Fruit fly (Drosophila melanogaster) whole organism, prepupa: ENCODE results near the gene Gr64f.

Experiments
- Blimp-1 ChIP-seq: fragments of 200-800 bp; sonication (Bioruptor generic); optimal IDR thresholded peaks from 3 replicates; lab custom pipeline; 2017; ENCODE audit warnings: missing biosample characterization, missing genetic modification characterization, mild to moderate bottlenecking, moderate library complexity, missing genetic modification reagents
- CG10631 ChIP-seq: fragments of 200-800 bp; sonication (Bioruptor generic); optimal IDR thresholded peaks from 2 replicates; lab custom pipeline; 2016; ENCODE audit warnings: missing biosample characterization, missing genetic modification characterization
- CG10669 ChIP-seq: fragments of 200-800 bp; sonication (Bioruptor generic); optimal IDR thresholded peaks from 3 replicates; lab custom pipeline; 2018; ENCODE audit warnings: missing biosample characterization, mild to moderate bottlenecking, missing genetic modification characterization, moderate library complexity
- CG11294 ChIP-seq: fragments of 200-800 bp; sonication (Bioruptor generic); IDR thresholded peaks from 2 replicates; pipeline ENCODE4 v1.3.6; 2022; ENCODE audit warnings: missing biosample characterization, missing genetic modification characterization
- CG11762 ChIP-seq: fragments of 200-800 bp; sonication (Bioruptor generic); optimal IDR thresholded peaks from 3 replicates; lab custom pipeline; 2016; ENCODE audit warnings: missing biosample characterization, missing genetic modification characterization; ENCODE audit not compliant: insufficient read depth
- CG11902 ChIP-seq: fragments of 200-800 bp; sonication (Bioruptor generic); optimal IDR thresholded peaks from 3 replicates; lab custom pipeline; 2016; ENCODE audit warnings: missing biosample characterization, missing genetic modification characterization
- CG15336 ChIP-seq: fragments of 200-800 bp; sonication (Bioruptor generic); IDR thresholded peaks from 2 replicates; pipeline ENCODE4 v1.3.6; 2022; ENCODE audit warnings: missing biosample characterization, missing genetic modification characterization
- CG16779 ChIP-seq: fragments of 200-800 bp; sonication (Bioruptor generic); optimal IDR thresholded peaks from 3 replicates; lab custom pipeline; 2017; ENCODE audit warnings: missing biosample characterization, mild to moderate bottlenecking, missing genetic modification characterization
- CG3032 ChIP-seq: fragments of 200-800 bp; optimal IDR thresholded peaks from 2 replicates; lab custom pipeline; 2019; ENCODE audit warnings: missing biosample characterization, mild to moderate bottlenecking, missing genetic modification characterization, moderate library complexity
- CG34406 ChIP-seq: fragments of 200-800 bp; sonication (Bioruptor generic); optimal IDR thresholded peaks from 3 replicates; lab custom pipeline; 2016; ENCODE audit warnings: missing biosample characterization, missing genetic modification characterization
- CG3919 ChIP-seq: fragments of 200-800 bp; sonication (Bioruptor generic); optimal IDR thresholded peaks from 3 replicates; lab custom pipeline; 2016; ENCODE audit warnings: missing biosample characterization, missing genetic modification characterization
- CG4318 ChIP-seq: fragments of 200-800 bp; sonication (Bioruptor generic); optimal IDR thresholded peaks from 3 replicates; lab custom pipeline; 2017; ENCODE audit warnings: missing biosample characterization, mild to moderate bottlenecking, missing genetic modification characterization
- CG6163 ChIP-seq: fragments of 200-800 bp; sonication (Bioruptor generic); IDR thresholded peaks from 3 replicates; pipeline ENCODE4 v1.3.6; 2022; ENCODE audit warnings: missing biosample characterization, missing genetic modification characterization
- CG6276 ChIP-seq: fragments of 200-800 bp; sonication (Bioruptor generic); optimal IDR thresholded peaks from 2 replicates; lab custom pipeline; 2017; ENCODE audit warnings: missing biosample characterization, mild to moderate bottlenecking, missing genetic modification characterization
- CG6808 ChIP-seq: fragments of 200-800 bp; sonication (Bioruptor generic); optimal IDR thresholded peaks from 3 replicates; lab custom pipeline; 2017; ENCODE audit warnings: missing biosample characterization, missing genetic modification characterization, mild to moderate bottlenecking, moderate library complexity, missing genetic modification reagents
- CG7368 ChIP-seq: fragments of 200-800 bp; sonication (Bioruptor generic); optimal IDR thresholded peaks from 3 replicates; lab custom pipeline; 2016; ENCODE audit warnings: missing biosample characterization, missing genetic modification characterization
- CG8119 ChIP-seq: fragments of 200-800 bp; sonication (Bioruptor generic); IDR thresholded peaks from 3 replicates; pipeline ENCODE4 v1.3.6; 2022; ENCODE audit warnings: missing biosample characterization, missing genetic modification characterization
- CG8319 ChIP-seq: fragments of 200-800 bp; sonication (Bioruptor generic); optimal IDR thresholded peaks from 3 replicates; lab custom pipeline; 2016; ENCODE audit warnings: missing biosample characterization, missing genetic modification characterization
- CG9139 ChIP-seq: fragments of 200-800 bp; sonication (Bioruptor generic); optimal IDR thresholded peaks from 3 replicates; lab custom pipeline; 2017; ENCODE audit warnings: missing biosample characterization, mild to moderate bottlenecking, missing genetic modification characterization
- Eip75B ChIP-seq: fragments of 200-800 bp; sonication (Bioruptor generic); optimal IDR thresholded peaks from 3 replicates; lab custom pipeline; 2016; ENCODE audit warnings: missing biosample characterization, missing genetic modification characterization
- Eip93F ChIP-seq: fragments of 200-800 bp; sonication (Bioruptor generic); optimal IDR thresholded peaks from 2 replicates; lab custom pipeline; 2016; ENCODE audit warnings: missing biosample characterization, mild to moderate bottlenecking, missing genetic modification characterization
- Ets21C ChIP-seq: fragments of 200-800 bp; sonication (Bioruptor generic); optimal IDR thresholded peaks from 3 replicates; lab custom pipeline; 2016; ENCODE audit warnings: missing biosample characterization, missing genetic modification characterization
- Ets96B ChIP-seq: fragments of 200-800 bp; optimal IDR thresholded peaks from 2 replicates; lab custom pipeline; 2019; ENCODE audit warnings: missing biosample characterization, mild to moderate bottlenecking, missing genetic modification characterization, moderate library complexity
- Gug ChIP-seq: fragments of 200-800 bp; sonication (Bioruptor generic); IDR thresholded peaks from 2 replicates; pipeline ENCODE4 v1.3.6; 2022; ENCODE audit warnings: missing biosample characterization, missing genetic modification characterization
- Hr38 ChIP-seq: sonication (Bioruptor generic); optimal IDR thresholded peaks from 2 replicates; lab custom pipeline; 2016; ENCODE audit warnings: missing biosample characterization, missing genetic modification characterization
- Hr39 ChIP-seq: fragments of 200-800 bp; sonication (Bioruptor generic); optimal IDR thresholded peaks from 2 replicates; lab custom pipeline; 2016; ENCODE audit warnings: missing biosample characterization, missing genetic modification characterization
- Hr4 ChIP-seq: fragments of 200-800 bp; sonication (Bioruptor generic); optimal IDR thresholded peaks from 3 replicates; lab custom pipeline; 2016; ENCODE audit warnings: missing biosample characterization, missing genetic modification characterization
- Lpt ChIP-seq: fragments of 200-800 bp; sonication (Bioruptor generic); optimal IDR thresholded peaks from 3 replicates; lab custom pipeline; 2016; ENCODE audit warnings: missing biosample characterization, missing genetic modification characterization
- Met ChIP-seq: fragments of 200-800 bp; sonication (Bioruptor generic); optimal IDR thresholded peaks from 3 replicates; lab custom pipeline; 2016; ENCODE audit warnings: missing biosample characterization, missing genetic modification characterization
- Smox ChIP-seq: fragments of 200-800 bp; sonication (Bioruptor generic); optimal IDR thresholded peaks from 3 replicates; lab custom pipeline; 2016; ENCODE audit warnings: missing biosample characterization, missing genetic modification characterization
- Sox102F ChIP-seq: fragments of 200-800 bp; sonication (Bioruptor generic); optimal IDR thresholded peaks from 2 replicates; lab custom pipeline; 2016; ENCODE audit warnings: missing biosample characterization, mild to moderate bottlenecking, missing genetic modification characterization
- achi ChIP-seq: fragments of 200-800 bp; sonication (Bioruptor generic); optimal IDR thresholded peaks from 3 replicates; lab custom pipeline; 2016; ENCODE audit warnings: missing biosample characterization, missing genetic modification characterization
- cyc ChIP-seq: fragments of 200-800 bp; sonication (Bioruptor generic); optimal IDR thresholded peaks from 3 replicates; lab custom pipeline; 2016; ENCODE audit warnings: missing biosample characterization, missing genetic modification characterization
- dac ChIP-seq: fragments of 200-800 bp; sonication (Bioruptor generic); optimal IDR thresholded peaks from 2 replicates; lab custom pipeline; 2017; ENCODE audit warnings: missing biosample characterization, mild to moderate bottlenecking, missing genetic modification characterization
- dsx ChIP-seq: fragments of 200-800 bp; optimal IDR thresholded peaks from 3 replicates; lab custom pipeline; 2019; ENCODE audit warnings: missing biosample characterization, mild to moderate bottlenecking, missing genetic modification characterization, moderate library complexity; ENCODE audit not compliant: poor library complexity, severe bottlenecking
- eg ChIP-seq: fragments of 200-800 bp; sonication (Bioruptor generic); IDR thresholded peaks from 3 replicates; pipeline ENCODE4 v1.3.6; 2022; ENCODE audit warnings: missing biosample characterization, missing genetic modification characterization
- esn ChIP-seq: fragments of 200-800 bp; sonication (Bioruptor generic); optimal IDR thresholded peaks from 2 replicates; lab custom pipeline; 2016; ENCODE audit warnings: missing biosample characterization, mild to moderate bottlenecking, missing genetic modification characterization, moderate library complexity
- fd59A ChIP-seq: fragments of 200-800 bp; sonication (Bioruptor generic); optimal IDR thresholded peaks from 2 replicates; lab custom pipeline; 2017; ENCODE audit warnings: missing biosample characterization, mild to moderate bottlenecking, missing genetic modification characterization, missing genetic modification reagents
- fkh ChIP-seq: fragments of 200-800 bp; sonication (Bioruptor generic); optimal IDR thresholded peaks from 3 replicates; lab custom pipeline; 2017; ENCODE audit warnings: missing biosample characterization, mild to moderate bottlenecking, missing genetic modification characterization, moderate library complexity
- lz ChIP-seq: fragments of 200-800 bp; sonication (Bioruptor generic); optimal IDR thresholded peaks from 3 replicates; lab custom pipeline; 2016; ENCODE audit warnings: missing biosample characterization, missing genetic modification characterization
- net ChIP-seq: fragments of 200-800 bp; sonication (Bioruptor generic); optimal IDR thresholded peaks from 3 replicates; lab custom pipeline; 2016; ENCODE audit warnings: missing biosample characterization, missing genetic modification characterization
- pdm3 ChIP-seq: fragments of 200-800 bp; sonication (Bioruptor generic); optimal IDR thresholded peaks from 3 replicates; lab custom pipeline; 2016; ENCODE audit warnings: missing biosample characterization, missing genetic modification characterization
- salr ChIP-seq, 2 experiments: fragments of 200-800 bp; sonication (Bioruptor generic); optimal IDR thresholded peaks; 3 replicates each; lab custom pipeline; 2016 to 2018; ENCODE audit warnings: missing biosample characterization in 2 of 2, missing genetic modification characterization in 2 of 2, mild to moderate bottlenecking in 1 of 2
- spab ChIP-seq: fragments of 200-800 bp; sonication (Bioruptor generic); optimal IDR thresholded peaks from 2 replicates; lab custom pipeline; 2017; ENCODE audit warnings: missing biosample characterization, mild to moderate bottlenecking, missing genetic modification characterization, missing genetic modification reagents
- ss ChIP-seq, 2 experiments: fragments of 200-800 bp; sonication (Bioruptor generic); optimal IDR thresholded peaks; 2 replicates in 1 of 2; 3 replicates in 1 of 2; lab custom pipeline; 2017 to 2018; ENCODE audit warnings: mild to moderate bottlenecking in 2 of 2, missing biosample characterization in 2 of 2, missing genetic modification characterization in 2 of 2, moderate library complexity in 1 of 2
- svp ChIP-seq: fragments of 200-800 bp; sonication (Bioruptor generic); peaks from one replicate; lab custom pipeline; 2016; ENCODE audit warnings: missing biosample characterization, missing genetic modification characterization
- vri ChIP-seq: fragments of 200-800 bp; sonication (Bioruptor generic); optimal IDR thresholded peaks from 3 replicates; lab custom pipeline; 2016; ENCODE audit warnings: missing biosample characterization, mild to moderate bottlenecking, missing genetic modification characterization

Gr64f gene

DNA sequence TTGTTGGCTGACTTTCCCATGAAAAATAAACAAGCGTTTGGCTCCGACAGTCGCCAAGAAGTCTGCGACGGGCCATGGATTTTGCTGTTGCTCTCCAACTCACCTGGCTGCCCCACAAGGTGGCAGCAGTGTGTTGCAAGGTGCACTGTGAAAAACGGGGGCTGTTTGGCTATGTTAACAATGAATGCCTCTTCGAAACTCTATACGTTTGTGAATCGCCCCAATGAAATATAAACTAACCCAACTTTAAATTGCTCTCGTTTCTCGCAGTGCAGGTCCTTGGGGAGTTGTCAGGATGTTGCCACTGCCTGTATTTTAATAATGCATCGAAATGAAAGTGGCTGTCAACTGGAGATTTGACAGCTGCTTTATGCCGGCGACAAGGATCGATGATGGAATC, 21.2 kb upstream of the Gr64f start (continued):
- no peak for TF ChIP-seq Hr38
- no peak for TF ChIP-seq net (GFP tag; lab: Kevin White, UChicago)
- no peak for TF ChIP-seq CG16779
- TF ChIP-seq Sox102F = no peak
- TF ChIP-seq CG8119 (GFP tag; lab: Robert Waterston, UW) = 0 out of 3 replicates have a peak, but pooled peaks have one; percentile 29
- no peak for TF ChIP-seq Lpt (GFP tag; lab: Kevin White, UChicago)
- TF ChIP-seq CG11294 (GFP tag; lab: Robert Waterston, UW) = 0 out of 2 replicates have a peak, but pooled peaks have one; percentile 11
- no peak for TF ChIP-seq ss (GFP tag; optimal IDR thresholded peaks at IDR 0.05; lab: Kevin White, UChicago)
- no peak for TF ChIP-seq dac
- TF ChIP-seq Hr4 (GFP tag; lab: Kevin White, UChicago) = peak; percentile 9
- TF ChIP-seq vri (GFP tag; lab: Kevin White, UChicago) = no peak
- no peak for TF ChIP-seq esn
- TF ChIP-seq CG4318 (GFP tag; lab: Kevin White, UChicago) = no peak
- peak; percentile 60; the same call in 2 of the 3 replicates for TF ChIP-seq CG6163 (GFP tag; lab: Robert Waterston, UW)
- peak in 1 of 2 experiments; percentile 3 for TF ChIP-seq salr (GFP tag; optimal IDR thresholded peaks at IDR 0.05; lab: Kevin White, UChicago)
- peak; percentile 10 for TF ChIP-seq CG10631 (GFP tag; lab: Kevin White, UChicago)
- no peak for TF ChIP-seq Gug (GFP tag; lab: Robert Waterston, UW)
- TF ChIP-seq CG11902 (GFP tag; lab: Kevin White, UChicago) = no peak
- TF ChIP-seq Ets96B (tag; lab: Kevin White, UChicago) = peak; percentile 33
- TF ChIP-seq fd59A (GFP tag; lab: Kevin White, UChicago) = no peak
- TF ChIP-seq Ets21C (GFP tag; lab: Kevin White, UChicago) = no peak
- no peak for TF ChIP-seq CG11762 (GFP tag; lab: Kevin White, UChicago)
- peak; percentile 13 for TF ChIP-seq achi
- peak; percentile 32 for TF ChIP-seq CG3032 (tag; lab: Kevin White, UChicago)
- no peak for TF ChIP-seq CG6808
- peak; percentile 16 for TF ChIP-seq Hr39 (GFP tag; lab: Kevin White, UChicago)
- peak; percentile 3 for TF ChIP-seq pdm3 (GFP tag; lab: Kevin White, UChicago)
- TF ChIP-seq CG3919 (GFP tag; lab: Kevin White, UChicago) = peak; percentile 26
- TF ChIP-seq cyc (GFP tag; lab: Kevin White, UChicago) = peak; percentile 2
- no peak for TF ChIP-seq Blimp-1
- TF ChIP-seq spab (GFP tag; lab: Kevin White, UChicago) = peak; percentile 19
- peak; percentile 6 for TF ChIP-seq CG6276 (GFP tag; lab: Kevin White, UChicago)
- no peak for TF ChIP-seq CG7368 (GFP tag; lab: Kevin White, UChicago)
- no peak for TF ChIP-seq CG8319 (GFP tag; lab: Kevin White, UChicago)
- peak; percentile 23; the same call in 1 of the 2 replicates for TF ChIP-seq CG15336

DNA sequence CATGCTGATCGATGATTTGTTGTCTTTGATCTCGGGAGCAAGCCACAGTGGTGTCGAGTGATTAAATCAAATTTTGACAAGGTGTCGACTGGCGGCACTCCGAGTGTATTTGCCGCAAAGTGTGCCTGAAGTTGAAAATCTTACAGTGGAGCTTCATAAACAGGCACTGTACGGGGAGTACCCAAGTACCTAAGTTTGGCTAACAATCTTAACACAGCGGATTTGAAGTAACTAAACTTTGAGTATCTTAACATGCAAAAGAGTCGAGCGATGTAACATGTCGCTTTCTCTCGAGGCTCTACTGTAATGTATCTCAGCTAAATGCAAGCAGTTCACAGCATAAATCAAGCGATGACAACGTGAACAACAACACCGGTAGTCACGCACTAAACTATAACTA, 18.8 kb upstream of the Gr64f start:
- peak; percentile 12 for TF ChIP-seq CG4318 (GFP tag; lab: Kevin White, UChicago)
- no peak for TF ChIP-seq Eip93F (GFP tag; lab: Kevin White, UChicago)
- TF ChIP-seq vri (GFP tag; lab: Kevin White, UChicago) = no peak
- TF ChIP-seq Met (GFP tag; lab: Kevin White, UChicago) = no peak
- no peak for TF ChIP-seq Blimp-1
- no peak for TF ChIP-seq CG8319 (GFP tag; lab: Kevin White, UChicago)
- no peak for TF ChIP-seq Smox (GFP tag; lab: Kevin White, UChicago)
- TF ChIP-seq spab (GFP tag; lab: Kevin White, UChicago) = no peak
- TF ChIP-seq cyc (GFP tag; lab: Kevin White, UChicago) = no peak
- peak; percentile 17 for TF ChIP-seq CG10631 (GFP tag; lab: Kevin White, UChicago)
- peak; percentile 15 for TF ChIP-seq achi
- TF ChIP-seq svp (GFP tag; lab: Kevin White, UChicago) = no peak
- no peak for TF ChIP-seq Eip75B (GFP tag; lab: Kevin White, UChicago)
- TF ChIP-seq Sox102F = no peak
- no peak for TF ChIP-seq CG9139 (GFP tag; lab: Kevin White, UChicago)
- TF ChIP-seq CG3919 (GFP tag; lab: Kevin White, UChicago) = peak; percentile 55
- no peak for TF ChIP-seq lz (GFP tag; lab: Kevin White, UChicago)
- no peak for TF ChIP-seq Ets96B (tag; lab: Kevin White, UChicago)
- TF ChIP-seq CG11762 (GFP tag; lab: Kevin White, UChicago) = no peak
- TF ChIP-seq CG3032 (tag; lab: Kevin White, UChicago) = peak; percentile 16
- peak; percentile 24 for TF ChIP-seq CG10669 (GFP tag; lab: Kevin White, UChicago)
- TF ChIP-seq fd59A (GFP tag; lab: Kevin White, UChicago) = peak; percentile 15
- TF ChIP-seq CG6276 (GFP tag; lab: Kevin White, UChicago) = no peak
- TF ChIP-seq Hr38 = no peak
- no peak for TF ChIP-seq dsx
- peak; percentile 61; the same call in 2 of the 3 replicates for TF ChIP-seq eg (GFP tag; lab: Robert Waterston, UW)
- no peak for TF ChIP-seq CG34406
- TF ChIP-seq fkh = no peak
- no peak for TF ChIP-seq CG6808
- no peak for TF ChIP-seq CG11902 (GFP tag; lab: Kevin White, UChicago)
- no peak for TF ChIP-seq Lpt (GFP tag; lab: Kevin White, UChicago)
- TF ChIP-seq net (GFP tag; lab: Kevin White, UChicago) = no peak
